5 worm cellular contexts compared by ENCODE assay signal in the genomic region with DNA sequence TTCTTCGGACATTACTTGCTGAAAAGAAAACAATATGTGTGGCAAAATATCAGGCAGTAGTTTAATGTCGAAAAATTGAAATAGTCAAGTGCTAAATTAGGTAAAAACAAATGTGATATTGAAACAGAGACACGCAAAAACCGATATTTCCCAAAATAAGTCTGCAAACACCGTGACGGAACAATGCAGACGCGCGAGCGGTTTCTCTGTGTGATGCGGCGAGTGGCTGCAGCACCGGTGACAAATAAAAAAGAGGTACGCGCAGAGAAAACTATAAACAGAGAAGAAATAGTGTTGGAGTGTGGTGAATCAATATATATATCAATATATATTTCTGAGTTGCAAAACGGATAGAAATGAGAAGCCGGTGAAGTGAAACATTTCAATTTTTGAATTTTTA.
TF ChIP-seq lines count a peak whose summit lies in the region.

A gene (minus strand): TSS at position 18 of the 400 bp plus-strand sequence.

TF ChIP-seq in whole organism, L1 larva, 84 proteins besides CTCF, POLR2A, EP300 and RAD21 (continues in another document):
- no peak for TF ChIP-seq unc-98 (GFP tag; IDR thresholded peaks at IDR 0.05; lab: Robert Waterston, UW)
- no peak for TF ChIP-seq fkh-4 (tag; optimal IDR thresholded peaks at IDR 0.05; lab: Kevin White, UChicago; ENCODE audit: borderline replicate concordance)
- TF ChIP-seq efl-3 (GFP tag; optimal IDR thresholded peaks at IDR 0.05; lab: Kevin White, UChicago) = no peak
- peak; percentile 63 for TF ChIP-seq lir-3 (tag; optimal IDR thresholded peaks at IDR 0.05; lab: Kevin White, UChicago; ENCODE audit: poor library complexity)
- TF ChIP-seq ceh-82 (tag; optimal IDR thresholded peaks at IDR 0.05; lab: Kevin White, UChicago) = peak; percentile 21 to 65 (median 40)
- TF ChIP-seq irx-1 (tag; optimal IDR thresholded peaks at IDR 0.05; lab: Kevin White, UChicago) = no peak
- 0 out of 2 replicates have a peak, but pooled peaks have one; percentile 10 for TF ChIP-seq grh-1 (GFP tag; IDR thresholded peaks at IDR 0.05; lab: Robert Waterston, UW)
- peak; percentile 52 to 58 for TF ChIP-seq efl-1 (optimal IDR thresholded peaks at IDR 0.05; lab: Kevin White, UChicago)
- TF ChIP-seq efl-1 (GFP tag; optimal IDR thresholded peaks at IDR 0.05 in 1 of 2; lab: Kevin White, UChicago) = peak; percentile 51 to 94
- TF ChIP-seq ama-1 (optimal IDR thresholded peaks at IDR 0.05; lab: Kevin White, UChicago) = no peak
- peak; percentile 75 for TF ChIP-seq nhr-90 (tag; optimal IDR thresholded peaks at IDR 0.05; lab: Kevin White, UChicago; ENCODE audit: poor library complexity)
- TF ChIP-seq mep-1 (tag; optimal IDR thresholded peaks at IDR 0.05; lab: Kevin White, UChicago) = peak; percentile 90
- peak; percentile 49 for TF ChIP-seq unc-130 (tag; optimal IDR thresholded peaks at IDR 0.05; lab: Kevin White, UChicago)
- TF ChIP-seq tlp-1 (tag; optimal IDR thresholded peaks at IDR 0.05; lab: Kevin White, UChicago) = no peak
- peak; percentile 81 for TF ChIP-seq nhr-20 (tag; optimal IDR thresholded peaks at IDR 0.05; lab: Kevin White, UChicago)
- TF ChIP-seq alr-1 (tag; optimal IDR thresholded peaks at IDR 0.05; lab: Kevin White, UChicago; ENCODE audit: borderline replicate concordance) = no peak

TF ChIP-seq in whole organism, L3 larva, 47 proteins besides CTCF, POLR2A, EP300 and RAD21 (continues in another document):
- TF ChIP-seq nhr-23 (tag; optimal IDR thresholded peaks at IDR 0.05; lab: Kevin White, UChicago) (peak; percentile 60), snpc-4 (tag; optimal IDR thresholded peaks at IDR 0.05; lab: Kevin White, UChicago) (peak; percentile 58), ceh-9 (tag; optimal IDR thresholded peaks at IDR 0.05; lab: Kevin White, UChicago) (no peak), tbx-2 (tag; optimal IDR thresholded peaks at IDR 0.05; lab: Kevin White, UChicago) (no peak), elt-2 (tag; optimal IDR thresholded peaks at IDR 0.05; lab: Kevin White, UChicago) (peak; percentile 52), R02D3.7 (tag; optimal IDR thresholded peaks at IDR 0.05; lab: Kevin White, UChicago) (peak; percentile 44), skn-1 (tag; optimal IDR thresholded peaks at IDR 0.05; lab: Kevin White, UChicago) (peak; percentile 5), mml-1 (tag; optimal IDR thresholded peaks at IDR 0.05; lab: Kevin White, UChicago) (no peak), hmg-11 (tag; optimal IDR thresholded peaks at IDR 0.05; lab: Kevin White, UChicago) (peak; percentile 81), nhr-25 (tag; optimal IDR thresholded peaks at IDR 0.05; lab: Kevin White, UChicago) (peak; percentile 65), daf-12 (tag; optimal IDR thresholded peaks at IDR 0.05; lab: Kevin White, UChicago) (no peak), eor-1 (tag; optimal IDR thresholded peaks at IDR 0.05; lab: Kevin White, UChicago) (no peak), ama-1 (optimal IDR thresholded peaks at IDR 0.05; lab: Kevin White, UChicago) (no peak), nhr-43 (tag; optimal IDR thresholded peaks at IDR 0.05; lab: Kevin White, UChicago; ENCODE audit: poor library complexity, severe bottlenecking) (peak; percentile 67), unc-39 (tag; optimal IDR thresholded peaks at IDR 0.05; lab: Kevin White, UChicago) (no peak), egl-27 (tag; optimal IDR thresholded peaks at IDR 0.05; lab: Kevin White, UChicago) (no peak), ztf-4 (tag; optimal IDR thresholded peaks at IDR 0.05; lab: Kevin White, UChicago) (no peak), nhr-76 (tag; optimal IDR thresholded peaks at IDR 0.05; lab: Kevin White, UChicago) (no peak)

TF ChIP-seq in whole organism, early embryonic, 17 proteins besides CTCF, POLR2A, EP300 and RAD21:
- no peak for TF ChIP-seq flt-1 (GFP tag; IDR thresholded peaks at IDR 0.05; lab: Robert Waterston, UW)
- peak; percentile 50 for TF ChIP-seq F13C5.2 (tag; optimal IDR thresholded peaks at IDR 0.05; lab: Kevin White, UChicago)
- no peak for TF ChIP-seq hnd-1 (tag; optimal IDR thresholded peaks at IDR 0.05; lab: Kevin White, UChicago)
- no peak for TF ChIP-seq aly-1 (tag; optimal IDR thresholded peaks at IDR 0.05; lab: Kevin White, UChicago)
- TF ChIP-seq tbx-11 (GFP tag; IDR thresholded peaks at IDR 0.05; lab: Robert Waterston, UW) = no peak
- TF ChIP-seq ets-7 (tag; optimal IDR thresholded peaks at IDR 0.05; lab: Kevin White, UChicago) = no peak
- no peak for TF ChIP-seq B0310.2 (tag; optimal IDR thresholded peaks at IDR 0.05; lab: Kevin White, UChicago)
- TF ChIP-seq ceh-36 (tag; optimal IDR thresholded peaks at IDR 0.05; lab: Kevin White, UChicago) = no peak
- peak; percentile 57 for TF ChIP-seq hmg-4 (GFP tag; optimal IDR thresholded peaks at IDR 0.05; lab: Kevin White, UChicago)
TF ChIP-seq in whole organism, early embryonic: peak in this region for 2.

TF ChIP-seq in whole organism, midembryonic, 9 proteins besides CTCF, POLR2A, EP300 and RAD21:
- no peak for TF ChIP-seq ztf-23 (GFP tag; IDR thresholded peaks at IDR 0.05; lab: Robert Waterston, UW)
- TF ChIP-seq ztf-29 (GFP tag; IDR thresholded peaks at IDR 0.05; lab: Robert Waterston, UW) = no peak
- TF ChIP-seq cog-1 (tag; optimal IDR thresholded peaks at IDR 0.05; lab: Kevin White, UChicago) = peak; percentile 44
- TF ChIP-seq klf-2 (GFP tag; conservative IDR thresholded peaks at IDR 0.05; lab: Robert Waterston, UW) = no peak
- no peak for TF ChIP-seq T22C8.4 (GFP tag; IDR thresholded peaks at IDR 0.05; lab: Robert Waterston, UW)
- TF ChIP-seq med-1 (GFP tag; optimal IDR thresholded peaks at IDR 0.05; lab: Kevin White, UChicago; ENCODE audit: insufficient read depth) = no peak

TF ChIP-seq in whole organism, young adult, 124 proteins besides CTCF, POLR2A, EP300 and RAD21 (continues in another document):
- TF ChIP-seq rec-8 (tag; optimal IDR thresholded peaks at IDR 0.05; lab: Kevin White, UChicago) (no peak), hrde-1 (tag; optimal IDR thresholded peaks at IDR 0.05; lab: Kevin White, UChicago; ENCODE audit: borderline replicate concordance) (no peak), nfya-2 (GFP tag; IDR thresholded peaks at IDR 0.05; lab: Robert Waterston, UW) (no peak), sea-2 (GFP tag; IDR thresholded peaks at IDR 0.05; lab: Robert Waterston, UW) (no peak), Y95B8A.8 (GFP tag; IDR thresholded peaks at IDR 0.05; lab: Robert Waterston, UW) (no peak), mes-4 (tag; optimal IDR thresholded peaks at IDR 0.05; lab: Kevin White, UChicago) (no peak), hlh-12 (tag; optimal IDR thresholded peaks at IDR 0.05; lab: Kevin White, UChicago) (no peak), nhr-80 (tag; optimal IDR thresholded peaks at IDR 0.05; lab: Kevin White, UChicago) (peak; percentile 43), lin-35 (GFP tag; optimal IDR thresholded peaks at IDR 0.05; lab: Kevin White, UChicago) (peak in 1 of 3 experiments; percentile 48), attf-6 (GFP tag; IDR thresholded peaks at IDR 0.05; lab: Robert Waterston, UW) (no peak), B0019.2 (GFP tag; conservative IDR thresholded peaks at IDR 0.05; lab: Robert Waterston, UW) (no peak), Y56A3A.18 (GFP tag; IDR thresholded peaks at IDR 0.05; lab: Robert Waterston, UW) (no peak), K12H6.12 (tag; optimal IDR thresholded peaks at IDR 0.05; lab: Kevin White, UChicago) (peak; percentile 14), madf-10 (tag; optimal IDR thresholded peaks at IDR 0.05; lab: Kevin White, UChicago) (no peak), ztf-22 (GFP tag; optimal IDR thresholded peaks at IDR 0.05; lab: Kevin White, UChicago) (no peak), ceh-27 (GFP tag; optimal IDR thresholded peaks at IDR 0.05; lab: Kevin White, UChicago) (no peak), C06A6.2 (GFP tag; conservative IDR thresholded peaks at IDR 0.05; lab: Robert Waterston, UW) (no peak), lin-26 (GFP tag; IDR thresholded peaks at IDR 0.05; lab: Robert Waterston, UW) (no peak), pbrm-1 (GFP tag; IDR thresholded peaks at IDR 0.05; lab: Robert Waterston, UW) (no peak), mel-28 (tag; optimal IDR thresholded peaks at IDR 0.05; lab: Kevin White, UChicago; ENCODE audit: borderline replicate concordance) (no peak), akir-1 (GFP tag; optimal IDR thresholded peaks at IDR 0.05; lab: Kevin White, UChicago) (no peak), dox-1 (GFP tag; IDR thresholded peaks at IDR 0.05; lab: Robert Waterston, UW) (peak; percentile 50; the same call in 1 of the 2 replicates), F23B12.7 (tag; optimal IDR thresholded peaks at IDR 0.05; lab: Kevin White, UChicago; ENCODE audit: insufficient read depth) (peak; percentile 11), snpc-1.1 (tag; optimal IDR thresholded peaks at IDR 0.05; lab: Kevin White, UChicago; ENCODE audit: insufficient read depth) (no peak), ama-1 (optimal IDR thresholded peaks at IDR 0.05; lab: Kevin White, UChicago) (no peak), ama-1 (GFP tag; optimal IDR thresholded peaks at IDR 0.05; lab: Kevin White, UChicago) (no peak), B0336.3 (GFP tag; IDR thresholded peaks at IDR 0.05; lab: Robert Waterston, UW) (no peak), athp-1 (tag; optimal IDR thresholded peaks at IDR 0.05; lab: Kevin White, UChicago) (no peak), pha-4 (tag; optimal IDR thresholded peaks at IDR 0.05; lab: Kevin White, UChicago) (no peak), T26A5.8 (tag; optimal IDR thresholded peaks at IDR 0.05; lab: Kevin White, UChicago) (no peak), lin-40 (tag; optimal IDR thresholded peaks at IDR 0.05; lab: Kevin White, UChicago) (peak; percentile 72), F52B5.7 (tag; optimal IDR thresholded peaks at IDR 0.05; lab: Kevin White, UChicago) (no peak), dpl-1 (GFP tag; optimal IDR thresholded peaks at IDR 0.05; lab: Kevin White, UChicago) (no peak), hmg-1.2 (GFP tag; IDR thresholded peaks at IDR 0.05; lab: Robert Waterston, UW) (0 out of 2 replicates have a peak, but pooled peaks have one; percentile 15), snpc-3.4 (tag; optimal IDR thresholded peaks at IDR 0.05; lab: Kevin White, UChicago) (no peak), D2030.7 (GFP tag; IDR thresholded peaks at IDR 0.05; lab: Robert Waterston, UW) (no peak), mcd-1 (GFP tag; IDR thresholded peaks at IDR 0.05; lab: Robert Waterston, UW) (peak; percentile 47; the same call in 1 of the 2 replicates), atf-7 (tag; optimal IDR thresholded peaks at IDR 0.05; lab: Kevin White, UChicago) (no peak), let-607 (tag; optimal IDR thresholded peaks at IDR 0.05; lab: Kevin White, UChicago) (peak; percentile 53 to 74), rcor-1 (GFP tag; IDR thresholded peaks at IDR 0.05; lab: Robert Waterston, UW) (peak; percentile 37; the same call in 1 of the 2 replicates), unc-130 (GFP tag; optimal IDR thresholded peaks at IDR 0.05; lab: Kevin White, UChicago) (no peak), F39B2.1 (GFP tag; IDR thresholded peaks at IDR 0.05; lab: Robert Waterston, UW) (no peak), ZK185.1 (tag; optimal IDR thresholded peaks at IDR 0.05; lab: Kevin White, UChicago; ENCODE audit: poor library complexity, severe bottlenecking) (peak; percentile 75)
